Fruit fly (Drosophila melanogaster) whole organism, embryonic: ENCODE data around the gene Eip75B.

Experiments used
- Antp ChIP-seq: fragments of 200-800 bp; sonication (Bioruptor generic); optimal IDR thresholded peaks from 3 replicates; lab custom pipeline; 2016; ENCODE audit warnings: missing biosample characterization, missing genetic modification characterization
- CG10209 ChIP-seq: fragments of 200-800 bp; sonication (Bioruptor generic); optimal IDR thresholded peaks from 3 replicates; lab custom pipeline; 2017; ENCODE audit warnings: missing biosample characterization, mild to moderate bottlenecking, missing genetic modification characterization, missing genetic modification reagents
- CG10462 ChIP-seq: fragments of 200-800 bp; sonication (Bioruptor generic); optimal IDR thresholded peaks from 2 replicates; lab custom pipeline; 2016; ENCODE audit warnings: missing biosample characterization, missing genetic modification characterization
- CG11093 ChIP-seq: fragments of 200-800 bp; sonication (Bioruptor generic); IDR thresholded peaks from 3 replicates; pipeline ENCODE4 v1.3.6; 2022; ENCODE audit warnings: missing biosample characterization, missing genetic modification characterization
- CG12659 ChIP-seq: fragments of 200-800 bp; sonication (Bioruptor generic); optimal IDR thresholded peaks from 3 replicates; lab custom pipeline; 2017; ENCODE audit warnings: mild to moderate bottlenecking, missing biosample characterization, missing genetic modification reagents, missing genetic modification characterization
- CG12744 ChIP-seq: fragments of 200-800 bp; sonication (Bioruptor generic); optimal IDR thresholded peaks from 2 replicates; lab custom pipeline; 2016; ENCODE audit warnings: missing biosample characterization, missing genetic modification characterization
- CG14441 ChIP-seq: fragments of 200-800 bp; sonication (Bioruptor generic); IDR thresholded peaks from 2 replicates; pipeline ENCODE4 v1.3.6; 2022; ENCODE audit warnings: missing biosample characterization, missing genetic modification characterization
- CG14667 ChIP-seq: fragments of 200-800 bp; sonication (Bioruptor generic); IDR thresholded peaks from 2 replicates; pipeline ENCODE4 v1.3.6; 2022; ENCODE audit warnings: missing biosample characterization, missing genetic modification characterization
- CG1602 ChIP-seq: fragments of 200-800 bp; sonication (Bioruptor generic); optimal IDR thresholded peaks from 3 replicates; lab custom pipeline; 2016; ENCODE audit warnings: missing biosample characterization, missing genetic modification characterization
- CG17359 ChIP-seq: fragments of 200-800 bp; sonication (Bioruptor generic); optimal IDR thresholded peaks from 3 replicates; lab custom pipeline; 2018; ENCODE audit warnings: missing biosample characterization, mild to moderate bottlenecking, missing genetic modification characterization, moderate library complexity
- CG17802 ChIP-seq: fragments of 200-800 bp; sonication (Bioruptor generic); optimal IDR thresholded peaks from 2 replicates; lab custom pipeline; 2018; ENCODE audit warnings: missing biosample characterization, mild to moderate bottlenecking, missing genetic modification characterization, moderate library complexity
- CG18599 ChIP-seq: fragments of 200-800 bp; sonication (Bioruptor generic); optimal IDR thresholded peaks from 3 replicates; lab custom pipeline; 2017; ENCODE audit warnings: missing biosample characterization, missing genetic modification characterization, mild to moderate bottlenecking, moderate library complexity, missing genetic modification reagents
- CG3726 ChIP-seq: fragments of 200-800 bp; sonication (Bioruptor generic); IDR thresholded peaks from 3 replicates; pipeline ENCODE4, ENCODE4 v1.3.6; 2022; ENCODE audit warnings: missing biosample characterization, missing genetic modification characterization
- CG6654 ChIP-seq: fragments of 200-800 bp; sonication (Bioruptor generic); optimal IDR thresholded peaks from 2 replicates; lab custom pipeline; 2017; ENCODE audit warnings: missing biosample characterization, mild to moderate bottlenecking, missing genetic modification characterization
- CG8944 ChIP-seq: fragments of 200-800 bp; sonication (Bioruptor generic); optimal IDR thresholded peaks from 3 replicates; lab custom pipeline; 2016; ENCODE audit warnings: missing biosample characterization, missing genetic modification characterization
- CG9437 ChIP-seq: fragments of 200-800 bp; sonication (Bioruptor generic); optimal IDR thresholded peaks from 2 replicates; lab custom pipeline; 2018; ENCODE audit warnings: missing biosample characterization, mild to moderate bottlenecking, missing genetic modification characterization
- CG9609 ChIP-seq: fragments of 200-800 bp; sonication (Bioruptor generic); optimal IDR thresholded peaks from 3 replicates; lab custom pipeline; 2016; ENCODE audit warnings: missing biosample characterization, missing genetic modification characterization
- CG9727 ChIP-seq: fragments of 200-800 bp; sonication (Bioruptor generic); optimal IDR thresholded peaks from 3 replicates; lab custom pipeline; 2017; ENCODE audit warnings: missing biosample characterization, mild to moderate bottlenecking, missing genetic modification characterization
- CoRest ChIP-seq: fragments of 200-800 bp; sonication (Bioruptor generic); optimal IDR thresholded peaks from 3 replicates; lab custom pipeline; 2018; ENCODE audit warnings: missing biosample characterization, mild to moderate bottlenecking, missing genetic modification characterization, moderate library complexity
- Dad ChIP-seq: fragments of 200-800 bp; sonication (Bioruptor generic); optimal IDR thresholded peaks from 3 replicates; lab custom pipeline; 2016; ENCODE audit warnings: missing biosample characterization, missing genetic modification characterization
- Dek ChIP-seq: fragments of 200-800 bp; sonication (Bioruptor generic); optimal IDR thresholded peaks from 3 replicates; lab custom pipeline; 2019; ENCODE audit warnings: missing biosample characterization, mild to moderate bottlenecking, missing genetic modification characterization, moderate library complexity
- E2f2 ChIP-seq: fragments of 200-800 bp; sonication (Bioruptor generic); IDR thresholded peaks from 2 replicates; pipeline ENCODE4 v1.3.6; 2022; ENCODE audit warnings: missing biosample characterization, missing genetic modification characterization
- Fer3 ChIP-seq: fragments of 200-800 bp; sonication (Bioruptor generic); optimal IDR thresholded peaks from 2 replicates; lab custom pipeline; 2018; ENCODE audit warnings: missing biosample characterization, mild to moderate bottlenecking, missing genetic modification characterization, moderate library complexity
- Hmx ChIP-seq: fragments of 200-800 bp; sonication (Bioruptor generic); optimal IDR thresholded peaks from 2 replicates; lab custom pipeline; 2016; ENCODE audit warnings: missing biosample characterization, missing genetic modification characterization
- Hr51 ChIP-seq, 2 experiments: fragments of 200-800 bp; sonication (Bioruptor generic); optimal IDR thresholded peaks; 2 replicates in 1 of 2; 3 replicates in 1 of 2; lab custom pipeline; 2016 to 2018; ENCODE audit warnings: missing biosample characterization in 2 of 2, missing genetic modification characterization in 2 of 2, mild to moderate bottlenecking in 1 of 2, moderate library complexity in 1 of 2
- MBD-R2 ChIP-seq: fragments of 200-800 bp; sonication (Bioruptor generic); IDR thresholded peaks from 2 replicates; pipeline ENCODE4 v1.3.6; 2022; ENCODE audit warnings: missing biosample characterization, missing genetic modification characterization
- Mad ChIP-seq: fragments of 200-800 bp; sonication (Bioruptor generic); optimal IDR thresholded peaks from 2 replicates; lab custom pipeline; 2016; ENCODE audit warnings: missing biosample characterization, missing genetic modification characterization
- Max ChIP-seq: fragments of 200-800 bp; sonication (Bioruptor generic); optimal IDR thresholded peaks from 2 replicates; lab custom pipeline; 2016; ENCODE audit warnings: missing biosample characterization, mild to moderate bottlenecking, missing genetic modification characterization
- Ravus ChIP-seq: fragments of 200-800 bp; sonication (Bioruptor generic); IDR thresholded peaks from 2 replicates; pipeline ENCODE4 v1.3.6; 2022; ENCODE audit warnings: missing biosample characterization, missing genetic modification characterization
- Sox100B ChIP-seq: fragments of 200-800 bp; sonication (Bioruptor generic); optimal IDR thresholded peaks from 3 replicates; lab custom pipeline; 2018; ENCODE audit warnings: missing biosample characterization, mild to moderate bottlenecking, missing genetic modification characterization
- Sry-δ ChIP-seq: fragments of 200-800 bp; sonication (Bioruptor generic); optimal IDR thresholded peaks from 2 replicates; lab custom pipeline; 2016; ENCODE audit warnings: missing biosample characterization, missing genetic modification characterization
- dmrt99B ChIP-seq: fragments of 200-800 bp; sonication (Bioruptor generic); optimal IDR thresholded peaks from 2 replicates; lab custom pipeline; 2018; ENCODE audit warnings: missing biosample characterization, mild to moderate bottlenecking, missing genetic modification characterization, moderate library complexity
- ems ChIP-seq: fragments of 200-800 bp; sonication (Bioruptor generic); optimal IDR thresholded peaks from 3 replicates; lab custom pipeline; 2016; ENCODE audit warnings: missing biosample characterization, missing genetic modification characterization
- ewg ChIP-seq: fragments of 200-800 bp; sonication (Bioruptor generic); optimal IDR thresholded peaks from 3 replicates; lab custom pipeline; 2017; ENCODE audit warnings: mild to moderate bottlenecking, missing biosample characterization, missing genetic modification reagents, missing genetic modification characterization
- insv ChIP-seq, 2 experiments: fragments of 200-800 bp; sonication (Bioruptor generic); optimal IDR thresholded peaks; 3 replicates each; lab custom pipeline; 2016 to 2018; ENCODE audit warnings: missing biosample characterization in 2 of 2, missing genetic modification characterization in 2 of 2
- jing ChIP-seq: fragments of 200-800 bp; sonication (Bioruptor generic); optimal IDR thresholded peaks from 2 replicates; lab custom pipeline; 2018; ENCODE audit warnings: missing biosample characterization, mild to moderate bottlenecking, missing genetic modification characterization
- jumu ChIP-seq: fragments of 200-800 bp; sonication (Bioruptor generic); optimal IDR thresholded peaks from 3 replicates; lab custom pipeline; 2016; ENCODE audit warnings: missing biosample characterization, missing genetic modification characterization
- kni ChIP-seq: fragments of 200-800 bp; sonication (Bioruptor generic); optimal IDR thresholded peaks from 3 replicates; lab custom pipeline; 2017; ENCODE audit warnings: mild to moderate bottlenecking, missing biosample characterization, missing genetic modification reagents, missing genetic modification characterization
- lab ChIP-seq: fragments of 200-800 bp; sonication (Bioruptor generic); optimal IDR thresholded peaks from 3 replicates; lab custom pipeline; 2017; ENCODE audit warnings: missing biosample characterization, missing genetic modification characterization, mild to moderate bottlenecking, moderate library complexity, missing genetic modification reagents
- mam ChIP-seq: fragments of 200-800 bp; sonication (Bioruptor generic); optimal IDR thresholded peaks from 3 replicates; lab custom pipeline; 2016; ENCODE audit warnings: missing biosample characterization, missing genetic modification characterization
- oc ChIP-seq: fragments of 200-800 bp; sonication (Bioruptor generic); optimal IDR thresholded peaks from 2 replicates; lab custom pipeline; 2018; ENCODE audit warnings: missing biosample characterization, mild to moderate bottlenecking, missing genetic modification characterization, moderate library complexity
- p53 ChIP-seq: fragments of 200-800 bp; sonication (Bioruptor generic); optimal IDR thresholded peaks from 2 replicates; lab custom pipeline; 2016; ENCODE audit warnings: missing biosample characterization, missing genetic modification characterization
- pnt ChIP-seq: fragments of 200-800 bp; sonication (Bioruptor generic); optimal IDR thresholded peaks from 3 replicates; lab custom pipeline; 2016; ENCODE audit warnings: missing biosample characterization, missing genetic modification characterization
- pum ChIP-seq: fragments of 200-800 bp; sonication (Bioruptor generic); optimal IDR thresholded peaks from 2 replicates; lab custom pipeline; 2016; ENCODE audit warnings: missing biosample characterization, missing genetic modification characterization
- tll ChIP-seq, 2 experiments: fragments of 200-800 bp in 1 of 2; fragments of >200 bp in 1 of 2; sonication (Bioruptor generic) in 1 of 2; optimal IDR thresholded peaks; 2 replicates each; lab custom pipeline; 2017 to 2019; ENCODE audit warnings: missing biosample characterization in 2 of 2, missing genetic modification characterization in 2 of 2, mild to moderate bottlenecking in 1 of 2, moderate library complexity in 1 of 2
- unpg ChIP-seq: fragments of 200-800 bp; sonication (Bioruptor generic); optimal IDR thresholded peaks from 3 replicates; lab custom pipeline; 2018; ENCODE audit warnings: missing biosample characterization, mild to moderate bottlenecking, missing genetic modification characterization, moderate library complexity
- wek ChIP-seq: fragments of 200-800 bp; sonication (Bioruptor generic); optimal IDR thresholded peaks from 3 replicates; lab custom pipeline; 2018; ENCODE audit warnings: missing biosample characterization, mild to moderate bottlenecking, missing genetic modification characterization, moderate library complexity
- zen ChIP-seq: fragments of 200-800 bp; sonication (Bioruptor generic); optimal IDR thresholded peaks from 3 replicates; lab custom pipeline; 2018; ENCODE audit warnings: missing biosample characterization, mild to moderate bottlenecking, missing genetic modification characterization, moderate library complexity

Gene Eip75B

DNA sequence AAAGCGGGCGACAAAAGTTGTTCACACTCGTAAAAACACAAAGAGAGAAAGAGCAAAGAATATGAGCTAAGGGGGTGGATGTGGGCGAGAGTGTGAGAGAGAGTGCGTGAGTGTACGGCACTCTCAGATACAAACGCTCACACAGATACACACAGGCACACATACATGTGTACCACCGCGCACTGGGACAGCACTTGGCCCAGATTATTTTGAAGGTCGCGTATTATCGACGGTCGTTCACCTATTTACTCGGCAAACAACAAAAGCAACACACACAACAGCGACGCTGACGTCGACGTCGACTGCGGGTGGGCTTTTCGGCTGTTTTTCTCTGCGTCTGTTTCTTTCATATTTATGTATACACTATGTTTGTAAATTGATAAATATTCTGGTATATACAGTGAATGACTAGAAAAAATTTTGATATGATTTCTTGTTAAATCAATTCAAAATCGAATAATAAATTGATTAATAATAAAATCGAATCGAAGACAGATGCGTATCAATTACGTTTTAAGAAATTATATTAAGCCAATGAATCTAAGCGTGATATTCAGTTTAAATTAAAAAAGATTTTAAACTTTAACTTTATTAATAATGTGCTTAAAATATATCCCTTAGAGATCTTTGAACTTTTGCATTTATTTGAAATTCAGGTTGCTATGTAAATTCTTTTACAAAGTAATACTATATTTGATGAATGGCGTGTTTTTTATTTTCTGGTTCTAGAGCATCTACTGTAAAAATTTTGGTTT lies 34.8 kb downstream of the Eip75B start (continued):
- TF ChIP-seq Antp (GFP tag; lab: Kevin White, UChicago) = peak; percentile 64
- peak; percentile 85 for TF ChIP-seq wek (GFP tag; lab: Kevin White, UChicago)
- TF ChIP-seq Ravus (GFP tag; lab: Robert Waterston, UW) = no peak
- peak; percentile 35 for TF ChIP-seq Sry-δ (GFP tag; lab: Kevin White, UChicago)
- peak; percentile 51 for TF ChIP-seq CG12744 (GFP tag; lab: Kevin White, UChicago)
- peak; percentile 71 for TF ChIP-seq CoRest (tag; lab: Kevin White, UChicago)
- TF ChIP-seq ems = peak; percentile 54
- peak; percentile 31 for TF ChIP-seq Dek (tag; lab: Kevin White, UChicago)
- peak; percentile 17 for TF ChIP-seq CG17802 (tag; lab: Kevin White, UChicago)
- peak; percentile 49 for TF ChIP-seq Dad (GFP tag; lab: Kevin White, UChicago)
- TF ChIP-seq Max = peak; percentile 56
- TF ChIP-seq CG9609 (GFP tag; lab: Kevin White, UChicago) = peak; percentile 13
- TF ChIP-seq p53 (GFP tag; lab: Kevin White, UChicago) = peak; percentile 54
- TF ChIP-seq insv (GFP tag; optimal IDR thresholded peaks at IDR 0.05; lab: Kevin White, UChicago) = peak in 1 of 2 experiments; percentile 36
- TF ChIP-seq mam (GFP tag; lab: Kevin White, UChicago) = no peak
- TF ChIP-seq E2f2 (GFP tag; lab: Robert Waterston, UW) = peak; percentile 60
- no peak; the same call in 2 of the 3 replicates for TF ChIP-seq CG3726 (GFP tag; lab: Robert Waterston, UW)
- TF ChIP-seq zen = no peak
- peak; percentile 65 for TF ChIP-seq Fer3 (tag; lab: Kevin White, UChicago)
- TF ChIP-seq CG14441 (GFP tag; lab: Robert Waterston, UW) = peak; percentile 44; the same call in 1 of the 2 replicates
- TF ChIP-seq ewg (GFP tag; lab: Kevin White, UChicago) = peak; percentile 71
- TF ChIP-seq CG10209 = peak; percentile 86
- peak; percentile 65 for TF ChIP-seq Mad
- peak; percentile 60 for TF ChIP-seq CG12659 (GFP tag; lab: Kevin White, UChicago)
- TF ChIP-seq unpg = peak; percentile 66
- no peak for TF ChIP-seq CG14667
- peak; percentile 45 to 69 for TF ChIP-seq Hr51 (GFP tag; optimal IDR thresholded peaks at IDR 0.05; lab: Kevin White, UChicago)
- peak; percentile 41 for TF ChIP-seq CG10462 (GFP tag; lab: Kevin White, UChicago)
- peak; percentile 74 for TF ChIP-seq CG9727 (GFP tag; lab: Kevin White, UChicago)
- peak; percentile 13 for TF ChIP-seq pum (GFP tag; lab: Kevin White, UChicago)
- TF ChIP-seq oc (tag; lab: Kevin White, UChicago) = peak; percentile 94
- TF ChIP-seq CG18599 (GFP tag; lab: Kevin White, UChicago) = peak; percentile 87
- TF ChIP-seq kni (GFP tag; lab: Kevin White, UChicago) = peak; percentile 96
- TF ChIP-seq Hmx (GFP tag; lab: Kevin White, UChicago) = no peak
- TF ChIP-seq CG9437 (GFP tag; lab: Kevin White, UChicago) = peak; percentile 64
- peak; percentile 55 for TF ChIP-seq dmrt99B
- TF ChIP-seq pnt = peak; percentile 35
- TF ChIP-seq jing (GFP tag; lab: Kevin White, UChicago) = no peak
- TF ChIP-seq CG8944 (GFP tag; lab: Kevin White, UChicago) = peak; percentile 62
- TF ChIP-seq jumu = peak; percentile 30
- TF ChIP-seq CG6654 (GFP tag; lab: Kevin White, UChicago) = no peak
- TF ChIP-seq lab (GFP tag; lab: Kevin White, UChicago) = peak; percentile 91
- TF ChIP-seq tll (GFP tag; optimal IDR thresholded peaks at IDR 0.05; lab: Kevin White, UChicago) = peak in 1 of 2 experiments; percentile 39
- no peak for TF ChIP-seq CG1602
- TF ChIP-seq CG17359 (tag; lab: Kevin White, UChicago) = peak; percentile 77
- no peak; the same call in 2 of the 3 replicates for TF ChIP-seq CG11093 (GFP tag; lab: Robert Waterston, UW)
- TF ChIP-seq Sox100B (GFP tag; lab: Kevin White, UChicago) = peak; percentile 66
- peak; percentile 17; the same call in 1 of the 2 replicates for TF ChIP-seq MBD-R2 (GFP tag; lab: Robert Waterston, UW)
